Worm (Caenorhabditis elegans) whole organism, early embryonic: Measurements from ENCODE around the gene str-227.
"Not testable (repeated sequence)": the region's sequence is repeated elsewhere in the genome, so short reads cannot be mapped to it uniquely, and the experiment has no call there.

ENCODE experiments used
- B0310.2 ChIP-seq: sonication (generic microtip); optimal IDR thresholded peaks from 2 replicates; lab custom pipeline; 2016; ENCODE audit warnings: mild to moderate bottlenecking, missing genetic modification characterization, missing compliant biosample characterization
- F13C5.2 ChIP-seq: sonication (generic microtip); optimal IDR thresholded peaks from 2 replicates; lab custom pipeline; 2017; ENCODE audit warnings: mild to moderate bottlenecking, missing genetic modification characterization, inconsistent platforms, missing compliant biosample characterization
- aly-1 ChIP-seq: sonication (generic microtip); optimal IDR thresholded peaks from 2 replicates; lab custom pipeline; 2016; ENCODE audit warnings: missing genetic modification characterization, missing compliant biosample characterization
- ama-1 ChIP-seq: fragments of 150-350 bp; optimal IDR thresholded peaks from 2 replicates; lab custom pipeline; 2014
- ceh-13 ChIP-seq: fragments of 200-800 bp; sonication (Bioruptor generic); optimal IDR thresholded peaks from 2 replicates; lab custom pipeline; 2018; ENCODE audit warnings: mild to moderate bottlenecking, missing genetic modification characterization, missing compliant biosample characterization
- ceh-36 ChIP-seq: sonication (generic microtip); optimal IDR thresholded peaks from 2 replicates; lab custom pipeline; 2016; ENCODE audit warnings: missing genetic modification characterization, inconsistent platforms, missing compliant biosample characterization
- ets-7 ChIP-seq: sonication (generic microtip); optimal IDR thresholded peaks from 2 replicates; lab custom pipeline; 2016; ENCODE audit warnings: missing genotype, missing genetic modification characterization, missing compliant biosample characterization
- flt-1 ChIP-seq: fragments of 200-800 bp; sonication (Bioruptor generic); IDR thresholded peaks from 2 replicates; pipeline ENCODE4 v1.3.6; 2022; ENCODE audit warnings: missing genetic modification characterization, missing compliant biosample characterization
- hmbx-1 ChIP-seq: sonication (generic microtip); optimal IDR thresholded peaks from 2 replicates; lab custom pipeline; 2016; ENCODE audit warnings: mild to moderate bottlenecking, missing genetic modification characterization, missing compliant biosample characterization
- hmg-4 ChIP-seq: fragments of 200-800 bp; sonication (Bioruptor generic); optimal IDR thresholded peaks from 2 replicates; lab custom pipeline; 2018; ENCODE audit warnings: mild to moderate bottlenecking, missing genetic modification characterization, missing compliant biosample characterization
- hnd-1 ChIP-seq: sonication (generic microtip); optimal IDR thresholded peaks from 2 replicates; lab custom pipeline; 2016; ENCODE audit warnings: missing genetic modification characterization, missing compliant biosample characterization
- pes-1 ChIP-seq: fragments of 200-800 bp; sonication (Bioruptor generic); IDR thresholded peaks from 2 replicates; pipeline ENCODE4 v1.3.6; 2022; ENCODE audit warnings: missing genetic modification reagents, missing genetic modification characterization, missing compliant biosample characterization
- scrt-1 ChIP-seq: fragments of 200-800 bp; sonication (Bioruptor generic); IDR thresholded peaks from 2 replicates; pipeline ENCODE4 v1.3.6; 2022; ENCODE audit warnings: missing genetic modification characterization, missing compliant biosample characterization
- sea-1 ChIP-seq: fragments of 200-800 bp; sonication (Bioruptor generic); conservative IDR thresholded peaks from 2 replicates; pipeline ENCODE4 v1.3.6; 2022; ENCODE audit warnings: missing genetic modification characterization, missing compliant biosample characterization
- tbx-11 ChIP-seq: fragments of 200-800 bp; sonication (Bioruptor generic); IDR thresholded peaks from 2 replicates; pipeline ENCODE4 v1.3.6; 2022; ENCODE audit warnings: missing genetic modification characterization, missing compliant biosample characterization
- tbx-37 ChIP-seq: fragments of 200-800 bp; sonication (Bioruptor generic); conservative IDR thresholded peaks from 2 replicates; pipeline ENCODE4 v1.3.6; 2022; ENCODE audit warnings: missing genetic modification reagents, missing genetic modification characterization, missing compliant biosample characterization
- tra-4 ChIP-seq: sonication (generic microtip); optimal IDR thresholded peaks from 2 replicates; lab custom pipeline; 2017; ENCODE audit warnings: missing genetic modification characterization, missing compliant biosample characterization

Gene str-227

DNA sequence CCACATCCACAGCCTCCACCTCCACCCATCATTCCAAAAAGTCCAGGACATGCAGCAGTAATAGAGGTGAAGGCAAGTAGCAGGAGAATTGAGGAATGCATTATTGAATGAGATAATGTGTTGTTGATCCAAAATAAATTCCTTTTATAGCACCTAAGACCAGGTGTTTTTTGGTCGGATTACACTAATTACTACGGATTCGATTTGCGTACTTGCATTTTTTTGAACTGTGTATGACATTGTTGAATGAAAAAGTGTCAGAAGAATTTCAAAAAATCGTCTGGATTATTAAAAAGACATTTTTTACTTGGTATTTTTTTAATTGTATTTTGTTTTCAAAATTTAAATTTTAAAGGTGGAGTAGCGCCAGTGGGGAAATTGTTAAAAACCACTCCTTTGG is 33.8 kb downstream of the str-227 start, which contains the start of gene grl-28:
grl-28 (minus strand) TSS at position 101 of the 400 bp plus-strand sequence.
- no peak for TF ChIP-seq hnd-1 (tag; lab: Kevin White, UChicago)
- no peak for TF ChIP-seq ama-1 (lab: Kevin White, UChicago)
- TF ChIP-seq hmbx-1 (tag; lab: Kevin White, UChicago): no peak
- no peak for TF ChIP-seq tbx-37
- TF ChIP-seq B0310.2 (tag; lab: Kevin White, UChicago): no peak
- no peak for TF ChIP-seq ceh-36 (tag; lab: Kevin White, UChicago)
- TF ChIP-seq ceh-13 (GFP tag; lab: Kevin White, UChicago): no peak
- no peak for TF ChIP-seq aly-1 (tag; lab: Kevin White, UChicago)
- no peak for TF ChIP-seq F13C5.2 (tag; lab: Kevin White, UChicago)

DNA sequence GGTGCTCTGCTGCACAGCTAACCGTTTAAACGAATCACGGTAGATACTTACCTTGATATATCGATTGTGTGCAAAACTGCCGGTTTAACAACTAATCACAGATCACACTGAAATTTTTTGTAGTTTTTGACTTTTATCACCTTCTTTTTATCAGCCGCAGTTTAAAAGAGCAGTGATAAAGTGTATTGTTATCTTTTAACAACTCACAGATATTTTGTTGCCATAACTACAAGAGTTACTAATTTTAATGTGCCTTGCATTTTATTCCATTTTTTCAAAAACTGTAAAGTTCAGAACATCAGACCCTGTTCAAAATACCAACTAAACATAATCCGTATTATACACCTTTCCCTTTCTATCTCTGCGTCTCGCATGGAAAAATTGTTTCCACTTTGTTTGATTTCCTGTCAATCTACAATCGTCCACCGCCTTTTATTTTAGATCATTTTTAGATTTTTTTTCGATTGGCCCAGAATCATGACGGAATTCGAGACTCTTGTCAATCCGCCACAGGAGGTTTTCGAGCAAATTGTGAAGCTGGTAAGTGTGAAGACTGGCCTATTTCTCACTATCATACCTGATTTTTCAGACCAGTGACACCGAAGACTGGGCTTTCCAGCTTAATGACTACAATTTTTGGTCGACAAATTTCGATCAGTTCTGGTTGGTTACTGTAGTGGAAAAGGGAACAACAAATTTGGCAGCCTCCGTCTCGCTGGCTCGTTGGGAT is 34.9 kb downstream of the str-227 start, which contains the start of gene T24A6.20:
T24A6.20 (plus strand) TSS at position 395 of the 730 bp plus-strand sequence.
- TF ChIP-seq ama-1 (lab: Kevin White, UChicago) (no peak), aly-1 (tag; lab: Kevin White, UChicago) (no peak), hmg-4 (no peak), tbx-11 (GFP tag; lab: Robert Waterston, UW) (no peak)

DNA sequence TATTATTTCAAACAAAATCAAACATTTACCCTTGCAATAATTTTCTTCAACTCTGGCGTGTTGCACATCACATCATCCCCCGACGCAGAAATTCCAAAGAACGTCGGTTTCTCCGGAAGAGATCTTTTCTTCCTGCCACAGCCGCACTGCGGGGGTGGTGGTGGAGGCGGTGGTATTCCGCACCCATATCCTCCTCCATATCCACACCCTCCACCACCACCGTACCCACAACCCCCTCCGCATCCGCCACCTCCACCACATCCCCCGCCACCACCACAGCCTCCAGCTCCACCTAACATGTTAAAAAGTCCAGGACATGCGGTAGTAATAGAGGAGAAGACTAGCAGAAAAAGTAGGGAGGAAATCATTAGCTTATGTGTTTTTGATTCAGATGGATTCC is 36.9 kb downstream of the str-227 start, which contains the start of gene grl-29:
grl-29 (minus strand) TSS at position 368 of the 400 bp plus-strand sequence.
- TF ChIP-seq sea-1 (GFP tag; lab: Robert Waterston, UW): no peak
- TF ChIP-seq hmbx-1 (tag; lab: Kevin White, UChicago): no peak
- no peak for TF ChIP-seq scrt-1 (GFP tag; lab: Robert Waterston, UW)
- TF ChIP-seq ets-7: no peak
- TF ChIP-seq hnd-1 (tag; lab: Kevin White, UChicago): no peak
- no peak for TF ChIP-seq aly-1 (tag; lab: Kevin White, UChicago)
- no peak for TF ChIP-seq B0310.2 (tag; lab: Kevin White, UChicago)
- TF ChIP-seq hmg-4: no peak
- TF ChIP-seq flt-1 (GFP tag; lab: Robert Waterston, UW): no peak
- no peak for TF ChIP-seq ceh-36 (tag; lab: Kevin White, UChicago)
- TF ChIP-seq tbx-11 (GFP tag; lab: Robert Waterston, UW): no peak
- no peak for TF ChIP-seq pes-1 (GFP tag; lab: Robert Waterston, UW)
- TF ChIP-seq ama-1 (lab: Kevin White, UChicago): no peak
- TF ChIP-seq F13C5.2 (tag; lab: Kevin White, UChicago): no peak
- TF ChIP-seq ceh-13 (GFP tag; lab: Kevin White, UChicago): no peak
- TF ChIP-seq tra-4: no peak
- TF ChIP-seq tbx-37: no peak

DNA sequence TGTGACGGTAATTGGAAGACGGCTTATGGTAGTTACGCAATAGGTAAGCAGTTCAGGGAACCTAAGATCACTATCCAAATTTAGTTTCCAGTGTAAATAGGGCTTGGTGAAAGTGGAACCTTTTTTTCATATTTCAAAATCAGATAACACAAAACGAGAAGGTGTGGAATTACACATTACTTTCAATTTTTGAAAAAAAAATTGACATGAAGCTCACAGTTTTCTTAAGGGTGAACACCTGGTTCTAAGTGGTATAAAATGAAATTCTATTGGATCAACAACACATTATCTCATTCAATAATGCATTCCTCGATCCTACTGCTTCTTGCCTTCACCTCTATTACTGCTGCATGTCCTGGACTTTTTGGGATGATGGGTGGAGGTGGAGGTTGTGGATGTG is 38.0 kb downstream of the str-227 start, which contains the start of gene grl-30:
grl-30 (plus strand) TSS at position 301 of the 400 bp plus-strand sequence.
- no peak for TF ChIP-seq sea-1 (GFP tag; lab: Robert Waterston, UW)
- no peak for TF ChIP-seq hmg-4
- no peak for TF ChIP-seq pes-1 (GFP tag; lab: Robert Waterston, UW)
- TF ChIP-seq B0310.2 (tag; lab: Kevin White, UChicago): no peak
- TF ChIP-seq ama-1 (lab: Kevin White, UChicago): no peak
- TF ChIP-seq F13C5.2 (tag; lab: Kevin White, UChicago): no peak

DNA sequence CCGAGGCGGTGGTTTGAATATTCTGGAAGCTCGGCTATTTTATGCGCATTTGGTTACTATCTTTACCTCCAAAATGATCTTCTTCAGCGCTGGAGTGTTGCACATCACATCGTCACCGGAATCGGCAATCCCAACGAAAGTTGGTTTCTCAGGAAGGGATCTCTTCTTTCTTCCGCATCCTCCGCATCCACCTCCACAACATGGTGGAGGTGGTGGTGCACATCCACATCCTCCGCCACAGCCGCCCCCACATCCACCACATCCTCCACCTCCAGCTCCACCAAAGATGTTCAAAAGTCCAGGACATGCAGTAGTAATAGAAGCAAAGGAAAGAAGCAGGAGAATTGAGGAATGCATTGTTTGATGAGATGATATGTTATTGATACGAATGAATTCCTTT is 39.4 kb downstream of the str-227 start, which contains the start of gene grl-31:
grl-31 (minus strand) TSS at position 357 of the 400 bp plus-strand sequence.
- TF ChIP-seq ets-7 (no peak), hnd-1 (tag; lab: Kevin White, UChicago) (no peak), ama-1 (lab: Kevin White, UChicago) (no peak)

DNA sequence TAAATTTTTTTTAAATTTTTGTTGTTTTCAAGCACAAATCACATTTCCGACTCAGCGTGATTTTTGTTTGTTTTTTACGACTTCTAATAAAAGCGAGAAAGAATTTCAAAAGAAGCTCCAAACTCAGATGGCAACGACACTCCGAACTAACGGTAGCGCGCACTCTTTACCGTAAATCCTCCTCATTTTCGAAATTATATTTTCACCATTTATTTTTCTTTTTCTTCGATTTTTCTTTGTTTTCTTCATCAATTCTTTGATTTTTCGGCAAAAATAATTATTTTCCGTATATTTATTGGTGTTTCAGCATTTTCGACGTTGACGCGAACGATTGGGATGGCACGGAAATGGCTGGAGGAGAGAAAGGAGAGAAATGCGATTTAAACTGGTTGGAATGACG is 40.8 kb downstream of the str-227 start, which contains the start of gene T24A6.1:
T24A6.1 (plus strand) TSS at position 301 of the 400 bp plus-strand sequence.
- TF ChIP-seq tbx-37; tra-4; flt-1 (GFP tag; lab: Robert Waterston, UW): not testable (repeated sequence)

DNA sequence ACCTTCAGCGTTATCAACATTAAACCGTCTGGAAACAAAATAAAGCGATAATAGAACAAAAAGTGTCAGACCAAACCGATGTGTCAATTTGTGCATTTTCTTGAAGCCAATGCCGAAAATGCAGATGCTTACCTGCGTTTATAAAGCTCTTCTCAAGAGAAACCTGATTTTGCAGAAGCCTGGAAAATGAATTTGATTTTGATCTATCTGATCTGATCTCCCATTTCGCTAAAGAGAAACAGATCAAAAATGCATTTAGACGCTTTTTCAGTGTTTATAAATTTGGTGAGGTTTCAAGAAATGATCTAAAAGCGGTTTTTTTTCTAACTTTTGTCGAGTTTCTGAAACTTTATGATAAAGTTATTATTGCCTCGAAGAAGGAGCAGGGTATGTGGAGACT is 44.8 kb downstream of the str-227 start, which contains the start of gene T24A6.16:
T24A6.16 (minus strand) TSS at position 101 of the 400 bp plus-strand sequence.
- not testable (repeated sequence) for TF ChIP-seq flt-1 (GFP tag; lab: Robert Waterston, UW); tbx-37; F13C5.2 (tag; lab: Kevin White, UChicago)

DNA sequence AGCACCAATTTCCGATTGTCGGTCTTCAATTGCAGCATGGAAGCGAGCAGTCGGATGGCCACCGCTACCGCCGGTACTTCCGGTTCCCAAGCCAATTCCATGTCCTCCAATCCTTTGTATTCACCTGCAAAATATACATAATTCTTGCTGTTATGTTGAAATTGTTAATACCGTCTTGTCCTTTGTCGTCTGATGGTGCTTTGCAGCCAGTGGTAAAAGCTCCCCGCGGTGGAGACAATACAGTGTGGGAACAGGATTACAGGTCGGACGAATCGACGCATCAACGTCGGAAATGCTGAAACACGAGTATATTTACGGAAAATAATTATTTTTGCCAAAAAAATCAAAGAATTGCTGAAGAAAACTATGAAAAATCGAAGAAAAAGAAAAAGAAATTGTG is 46.3 kb downstream of the str-227 start, which contains the start of gene T24A6.17:
T24A6.17 (minus strand) TSS at position 101 of the 400 bp plus-strand sequence.
- TF ChIP-seq ets-7; hnd-1 (tag; lab: Kevin White, UChicago); hmbx-1 (tag; lab: Kevin White, UChicago): not testable (repeated sequence)
